Fruit fly (Drosophila melanogaster) whole organism, embryonic: Measurements from ENCODE around the gene Cdk1.

Source experiments
- B-H2 ChIP-seq: fragments of 200-800 bp; sonication (Bioruptor generic); optimal IDR thresholded peaks from 2 replicates; lab custom pipeline; 2018; ENCODE audit warnings: missing biosample characterization, mild to moderate bottlenecking, missing genetic modification characterization
- CG13775 ChIP-seq: fragments of 200-800 bp; sonication (Bioruptor generic); optimal IDR thresholded peaks from 3 replicates; lab custom pipeline; 2017; ENCODE audit warnings: missing biosample characterization, mild to moderate bottlenecking, missing genetic modification characterization
- CG8089 ChIP-seq: fragments of 200-800 bp; sonication (Bioruptor generic); optimal IDR thresholded peaks from 3 replicates; lab custom pipeline; 2016; ENCODE audit warnings: missing biosample characterization, missing genetic modification characterization
- CG8478 ChIP-seq: fragments of >200 bp; optimal IDR thresholded peaks from 2 replicates; lab custom pipeline; 2018
- D19A ChIP-seq: fragments of 200-800 bp; optimal IDR thresholded peaks from 3 replicates; lab custom pipeline; 2019; ENCODE audit warnings: missing biosample characterization, mild to moderate bottlenecking, missing genetic modification characterization, moderate library complexity
- Mad ChIP-seq: fragments of 200-800 bp; sonication (Bioruptor generic); optimal IDR thresholded peaks from 2 replicates; lab custom pipeline; 2016; ENCODE audit warnings: missing biosample characterization, missing genetic modification characterization
- corto ChIP-seq: fragments of 200-800 bp; sonication (Bioruptor generic); optimal IDR thresholded peaks from 2 replicates; lab custom pipeline; 2016; ENCODE audit warnings: missing biosample characterization, mild to moderate bottlenecking, missing genetic modification characterization, moderate library complexity
- dmrt99B ChIP-seq: fragments of 200-800 bp; sonication (Bioruptor generic); optimal IDR thresholded peaks from 2 replicates; lab custom pipeline; 2018; ENCODE audit warnings: missing biosample characterization, mild to moderate bottlenecking, missing genetic modification characterization, moderate library complexity
- knrl ChIP-seq: fragments of 200-800 bp; sonication (Bioruptor generic); IDR thresholded peaks from 3 replicates; pipeline ENCODE4 v1.3.6; 2022; ENCODE audit warnings: missing biosample characterization, missing genetic modification characterization; ENCODE audit not compliant: partially characterized antibody
- lola ChIP-seq, 3 experiments: fragments of >200 bp in 2 of 3; fragments of 200-800 bp in 1 of 3; sonication (Bioruptor generic) in 1 of 3; optimal IDR thresholded peaks; 2 replicates each; lab custom pipeline; 2017 to 2019; ENCODE audit warnings: missing biosample characterization in 3 of 3, missing genetic modification characterization in 3 of 3, mild to moderate bottlenecking in 1 of 3, moderate library complexity in 1 of 3
- stwl ChIP-seq: fragments of 200-800 bp; sonication (Bioruptor generic); optimal IDR thresholded peaks from 3 replicates; lab custom pipeline; 2018; ENCODE audit warnings: missing biosample characterization, mild to moderate bottlenecking, missing genetic modification characterization, moderate library complexity

DNA sequence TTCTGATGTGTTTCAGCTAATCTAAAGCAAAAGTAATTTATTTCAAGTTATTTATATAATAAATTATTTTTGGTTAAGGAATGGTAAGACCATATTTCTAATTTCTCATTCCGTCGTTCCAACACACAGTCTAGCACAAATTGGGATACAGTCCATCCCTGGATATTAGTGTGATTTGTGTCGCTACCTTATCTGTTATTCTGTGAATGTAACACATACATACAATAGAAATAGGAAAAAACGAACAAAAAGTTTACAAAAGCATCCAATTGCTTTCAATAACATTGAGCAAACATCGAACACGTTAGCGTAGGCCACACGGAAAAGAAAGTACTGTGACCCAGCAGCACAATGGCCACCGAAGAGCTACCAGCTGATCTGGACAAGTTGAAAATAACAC is 19.5 kb downstream of the Cdk1 start, which contains the start of gene CG5056:
- no peak for TF ChIP-seq CG8478
- TF ChIP-seq CG8089: no peak
- TF ChIP-seq knrl (GFP tag; lab: Robert Waterston, UW): peak; percentile 39; the same call in 1 of the 3 replicates
- TF ChIP-seq lola (GFP tag; optimal IDR thresholded peaks at IDR 0.05; lab: Kevin White, UChicago): no peak
- TF ChIP-seq corto (GFP tag; lab: Kevin White, UChicago): no peak
- TF ChIP-seq dmrt99B (tag; lab: Kevin White, UChicago): no peak
- TF ChIP-seq Mad: no peak
- no peak for TF ChIP-seq D19A (tag; lab: Kevin White, UChicago)
- peak; percentile 59 for TF ChIP-seq stwl (tag; lab: Kevin White, UChicago)
- no peak for TF ChIP-seq B-H2 (GFP tag; lab: Kevin White, UChicago)
- no peak for TF ChIP-seq CG13775 (GFP tag; lab: Kevin White, UChicago)
